Worm (Caenorhabditis elegans): Measurements from ENCODE around the gene C31B8.9.

The C31B8.9 gene

DNA sequence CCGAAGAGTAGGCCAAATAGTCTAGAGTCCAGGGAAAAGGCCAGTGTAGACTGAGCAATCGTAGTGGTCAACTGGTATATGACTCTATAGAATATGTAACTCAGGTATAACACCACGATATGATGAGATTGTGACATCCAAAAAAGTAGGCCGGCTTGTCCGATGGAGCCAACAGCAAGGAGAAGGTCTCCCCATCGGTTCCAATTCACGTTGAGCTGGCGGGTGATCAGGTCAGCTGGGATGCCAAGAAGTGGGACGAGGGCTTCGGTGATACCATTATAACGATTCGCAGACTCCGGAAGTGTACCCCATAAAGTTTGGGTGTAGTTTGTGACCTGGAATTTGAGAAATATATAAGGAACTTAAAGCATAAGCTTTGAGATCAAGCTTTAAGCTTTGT, 39.9 kb downstream of the C31B8.9 start:
- TF ChIP-seq gmeb-2 (tag; optimal IDR thresholded peaks at IDR 0.05) = no peak
- no peak for TF ChIP-seq nhr-11 (tag; optimal IDR thresholded peaks at IDR 0.05)
- no peak for TF ChIP-seq sdc-2 (tag; optimal IDR thresholded peaks at IDR 0.05)
- no peak for TF ChIP-seq che-1 (tag; optimal IDR thresholded peaks at IDR 0.05)
- TF ChIP-seq hlh-6 (tag; optimal IDR thresholded peaks at IDR 0.05) = no peak
- TF ChIP-seq T23F11.4 (GFP tag; optimal IDR thresholded peaks at IDR 0.05) = no peak
- TF ChIP-seq ets-4 (tag; optimal IDR thresholded peaks at IDR 0.05) = no peak

- TF ChIP-seq unc-42 (tag; optimal IDR thresholded peaks at IDR 0.05) (no peak), nhr-11 (tag; optimal IDR thresholded peaks at IDR 0.05) (no peak), unc-86 (tag; optimal IDR thresholded peaks at IDR 0.05) (no peak), pha-2 (tag; optimal IDR thresholded peaks at IDR 0.05) (no peak), ceh-14 (tag; optimal IDR thresholded peaks at IDR 0.05) (no peak), hlh-8 (tag; optimal IDR thresholded peaks at IDR 0.05) (no peak), ceh-9 (tag; optimal IDR thresholded peaks at IDR 0.05) (no peak)
Observed at ce11 chrV:2871754-2872504, 40.9 kb downstream of the C31B8.9 start.

DNA sequence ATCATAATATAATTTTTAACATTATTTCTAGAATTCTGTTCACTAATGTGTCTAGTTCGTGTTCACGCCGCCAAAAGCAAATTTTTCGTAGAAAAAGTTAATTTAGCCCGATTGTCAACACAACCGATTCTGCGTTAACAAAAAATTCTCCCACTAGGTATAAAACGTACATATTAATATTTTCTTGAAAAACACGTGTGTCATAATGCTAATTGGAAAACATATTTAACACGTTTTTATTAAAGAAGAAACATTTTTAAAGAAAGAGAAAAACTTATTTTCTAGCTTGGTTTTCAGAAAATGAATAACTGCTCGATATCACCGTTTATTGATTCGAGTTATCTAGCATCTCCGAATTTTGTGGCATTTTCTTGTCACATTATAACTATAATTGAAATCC, 42.7 kb downstream of the C31B8.9 start, which contains the start of gene srh-243:
Gene srh-243 (plus strand): TSS at position 301 of the 400 bp plus-strand sequence.
- TF ChIP-seq ceh-9 (tag; optimal IDR thresholded peaks at IDR 0.05) (no peak), rnt-1 (tag; optimal IDR thresholded peaks at IDR 0.05) (no peak), pat-9 (tag; optimal IDR thresholded peaks at IDR 0.05) (no peak), pros-1 (tag; optimal IDR thresholded peaks at IDR 0.05) (no peak), K02D7.2 (tag; optimal IDR thresholded peaks at IDR 0.05) (no peak), pag-3 (tag; optimal IDR thresholded peaks at IDR 0.05; ENCODE audit: borderline replicate concordance) (no peak), ztf-16 (tag; optimal IDR thresholded peaks at IDR 0.05) (no peak), ref-2 (tag; optimal IDR thresholded peaks at IDR 0.05) (no peak), C38D4.7 (GFP tag; optimal IDR thresholded peaks at IDR 0.05) (no peak), fkh-10 (GFP tag; optimal IDR thresholded peaks at IDR 0.05) (no peak), lin-11 (tag; optimal IDR thresholded peaks at IDR 0.05) (no peak)

- no peak for TF ChIP-seq rnt-1 (tag; optimal IDR thresholded peaks at IDR 0.05)
- TF ChIP-seq mec-3 (tag; optimal IDR thresholded peaks at IDR 0.05; ENCODE audit: borderline replicate concordance) = no peak
- TF ChIP-seq odd-2 (tag; optimal IDR thresholded peaks at IDR 0.05) = no peak
- no peak for TF ChIP-seq hlh-15 (tag; optimal IDR thresholded peaks at IDR 0.05)
- TF ChIP-seq ceh-31 (tag; optimal IDR thresholded peaks at IDR 0.05) = no peak
- no peak for TF ChIP-seq dmd-4 (tag; optimal IDR thresholded peaks at IDR 0.05; ENCODE audit: borderline replicate concordance)
- no peak for TF ChIP-seq madf-2 (tag; optimal IDR thresholded peaks at IDR 0.05)
- TF ChIP-seq C08G9.2 (tag; optimal IDR thresholded peaks at IDR 0.05) = no peak
Observed at ce11 chrV:2869503-2869902, 43.3 kb downstream of the C31B8.9 start, which contains the start of gene srh-241. TSS of gene srh-241 (minus strand) at chrV:2869603.

DNA sequence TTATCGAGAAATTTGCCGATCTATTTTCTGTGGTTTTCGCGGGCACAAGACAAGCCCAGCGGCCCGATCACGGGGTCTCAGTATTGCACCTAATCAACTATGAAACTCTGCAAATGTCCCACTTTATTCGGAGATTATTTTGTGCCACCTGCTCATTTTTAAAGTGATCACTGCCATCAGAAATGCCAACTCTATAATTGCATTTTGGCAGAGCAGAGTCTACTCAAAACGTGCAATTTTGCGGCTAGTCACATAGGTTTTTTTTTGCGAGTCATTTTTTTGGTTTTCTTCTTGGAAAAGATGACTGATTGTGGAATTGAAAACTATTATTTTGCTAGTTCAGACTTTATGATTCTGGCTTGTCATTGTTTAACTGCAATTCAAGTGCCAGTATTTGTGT, 47.9 kb downstream of the C31B8.9 start, which contains the start of gene srh-240:
Gene srh-240 (plus strand): TSS at position 301 of the 400 bp plus-strand sequence.
- TF ChIP-seq ceh-14 (tag; optimal IDR thresholded peaks at IDR 0.05) (no peak), ceh-22 (tag; optimal IDR thresholded peaks at IDR 0.05) (no peak), elt-4 (tag; optimal IDR thresholded peaks at IDR 0.05) (no peak), ceh-34 (tag; optimal IDR thresholded peaks at IDR 0.05) (no peak), mec-3 (tag; optimal IDR thresholded peaks at IDR 0.05; ENCODE audit: borderline replicate concordance) (no peak)
